Worm (Caenorhabditis elegans) whole organism, L1 larva: ENCODE measurements around the gene W06D11.3.

Experiments used
- elt-2 ChIP-seq: sonication (generic microtip); optimal IDR thresholded peaks from 2 replicates; lab custom pipeline; 2016; ENCODE audit warnings: missing genetic modification characterization, mild to moderate bottlenecking, inconsistent platforms, missing compliant biosample characterization, missing genetic modification reagents
- hlh-17 ChIP-seq: fragments of 200-800 bp; sonication (Bioruptor generic); optimal IDR thresholded peaks from 2 replicates; lab custom pipeline; 2018; ENCODE audit warnings: missing genetic modification characterization, mild to moderate bottlenecking, missing compliant biosample characterization, moderate library complexity, borderline replicate concordance
- mep-1 ChIP-seq: fragments of 150-350 bp; optimal IDR thresholded peaks from 2 replicates; lab custom pipeline; 2014; ENCODE audit warnings: missing biosample characterization, missing genetic modification characterization
- vab-15 ChIP-seq: sonication (generic microtip); optimal IDR thresholded peaks from 2 replicates; lab custom pipeline; 2017; ENCODE audit warnings: missing genotype, mild to moderate bottlenecking, missing genetic modification characterization, missing compliant biosample characterization

The W06D11.3 gene

DNA sequence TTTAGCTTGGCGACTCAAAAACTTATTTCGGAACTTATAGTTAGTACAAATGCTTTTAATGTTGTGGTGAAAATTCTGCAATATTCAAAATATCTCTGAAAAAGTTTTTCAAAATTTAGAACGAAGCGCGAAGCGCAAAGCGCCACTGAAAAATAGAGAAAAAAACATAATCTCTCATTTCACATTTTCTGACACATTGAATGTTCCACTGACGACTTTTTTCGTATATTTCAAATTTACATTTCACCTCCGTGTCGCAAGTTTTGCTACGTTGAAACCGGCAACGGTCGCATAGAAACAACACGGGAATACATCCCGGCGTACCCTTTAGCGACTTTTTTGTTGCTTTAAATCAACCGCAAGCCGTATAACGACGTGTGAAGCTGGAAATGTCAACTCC, 49.8 kb downstream of the W06D11.3 start, which contains the start of gene F42F12.14:
TSS of gene F42F12.14 (plus strand) at position 301 of the 400 bp plus-strand sequence.
- no peak for TF ChIP-seq hlh-17 (GFP tag; lab: Kevin White, UChicago)
- TF ChIP-seq vab-15: no peak
- TF ChIP-seq elt-2 (tag; lab: Kevin White, UChicago): no peak
- no peak for TF ChIP-seq mep-1 (tag; lab: Kevin White, UChicago)
